Fruit fly (Drosophila melanogaster) S2 (cell line): ENCODE measurements around the gene CG32813.

Source experiments
- CG8478 ChIP-seq: fragments of >200 bp; optimal IDR thresholded peaks from 2 replicates; lab custom pipeline; 2018
- CTCF ChIP-seq, 2 experiments: fragments of >200 bp; optimal IDR thresholded peaks; 2 replicates each; lab custom pipeline; 2018

- no peak for TF ChIP-seq CG8478 (lab: Kevin White, UChicago)
- TF ChIP-seq CTCF (optimal IDR thresholded peaks at IDR 0.05; lab: Kevin White, UChicago) = no peak
Observed at dm6 chrX:1387149-1387752, 6.5 kb downstream of the CG32813 start.
